Fruit fly (Drosophila melanogaster) whole organism, wandering third instar larva: ENCODE results near the gene CG46309.

Experiments
- Abd-B ChIP-seq: fragments of >200 bp; optimal IDR thresholded peaks from 2 replicates; lab custom pipeline; 2017; ENCODE audit warnings: missing biosample characterization, missing genetic modification characterization
- CG32264 ChIP-seq: fragments of 200-800 bp; sonication (Bioruptor generic); optimal IDR thresholded peaks from 2 replicates; lab custom pipeline; 2016; ENCODE audit warnings: missing biosample characterization, missing genetic modification characterization
- CG9705 ChIP-seq: fragments of 200-800 bp; sonication (Bioruptor generic); optimal IDR thresholded peaks from 2 replicates; lab custom pipeline; 2018; ENCODE audit warnings: missing biosample characterization, mild to moderate bottlenecking, missing genetic modification characterization
- Dfd ChIP-seq: fragments of >200 bp; optimal IDR thresholded peaks from 2 replicates; lab custom pipeline; 2017; ENCODE audit warnings: missing biosample characterization, missing genetic modification characterization
- Dif ChIP-seq: fragments of 200-275, 200-300 bp; sonication (Bioruptor generic); optimal IDR thresholded peaks from 2 replicates; lab custom pipeline; 2018; ENCODE audit warnings: missing biosample characterization, missing genetic modification characterization; ENCODE audit not compliant: partially characterized antibody
- GATAd ChIP-seq: sonication (Bioruptor generic); optimal IDR thresholded peaks from 2 replicates; lab custom pipeline; 2016; ENCODE audit warnings: missing biosample characterization, missing genetic modification characterization
- HLH106 ChIP-seq: fragments of 200-800 bp; optimal IDR thresholded peaks from 3 replicates; lab custom pipeline; 2019; ENCODE audit warnings: missing biosample characterization, mild to moderate bottlenecking, missing genetic modification characterization, moderate library complexity
- Hnf4 ChIP-seq: fragments of 200-800 bp; sonication (Bioruptor generic); optimal IDR thresholded peaks from 2 replicates; lab custom pipeline; 2016; ENCODE audit warnings: missing biosample characterization, mild to moderate bottlenecking, missing genetic modification characterization
- Hr78 ChIP-seq: fragments of >200 bp; optimal IDR thresholded peaks from 2 replicates; lab custom pipeline; 2017; ENCODE audit warnings: missing biosample characterization, missing genetic modification characterization
- Hr83 ChIP-seq: fragments of 200-300 bp; sonication (Bioruptor generic); optimal IDR thresholded peaks from 2 replicates; lab custom pipeline; 2016; ENCODE audit warnings: missing biosample characterization, mild to moderate bottlenecking, missing genetic modification characterization, moderate library complexity; ENCODE audit not compliant: poor library complexity, severe bottlenecking
- Jra ChIP-seq: sonication (Bioruptor generic); optimal IDR thresholded peaks from 2 replicates; lab custom pipeline; 2016; ENCODE audit warnings: missing biosample characterization, missing genetic modification characterization
- Mio ChIP-seq: sonication (Bioruptor generic); optimal IDR thresholded peaks from 2 replicates; lab custom pipeline; 2016; ENCODE audit warnings: missing biosample characterization, missing genetic modification characterization
- N ChIP-seq: fragments of >200 bp; optimal IDR thresholded peaks from 2 replicates; lab custom pipeline; 2018; ENCODE audit warnings: missing biosample characterization, missing external identifiers, missing genetic modification characterization
- OdsH ChIP-seq: fragments of 200-800 bp; sonication (Bioruptor generic); optimal IDR thresholded peaks from 2 replicates; lab custom pipeline; 2016; ENCODE audit warnings: missing biosample characterization, mild to moderate bottlenecking, missing genetic modification characterization
- Rel ChIP-seq, 2 experiments: fragments of 200-800 bp; sonication (Bioruptor generic) in 1 of 2; optimal IDR thresholded peaks; 2 replicates in 1 of 2; 3 replicates in 1 of 2; lab custom pipeline; 2016 to 2019; ENCODE audit warnings: mild to moderate bottlenecking in 2 of 2, missing biosample characterization in 2 of 2, missing genetic modification characterization in 2 of 2, moderate library complexity in 1 of 2
- Sp1 ChIP-seq: fragments of 200-800 bp; sonication (Bioruptor generic); optimal IDR thresholded peaks from 3 replicates; lab custom pipeline; 2019; ENCODE audit warnings: missing biosample characterization, mild to moderate bottlenecking, missing genetic modification characterization, moderate library complexity
- Vsx2 ChIP-seq: fragments of 200-300, 225-300 bp; sonication (Bioruptor generic); optimal IDR thresholded peaks from 2 replicates; lab custom pipeline; 2018; ENCODE audit warnings: missing biosample characterization, missing genetic modification characterization; ENCODE audit not compliant: partially characterized antibody
- br ChIP-seq: fragments of 200-800 bp; sonication (Bioruptor generic); optimal IDR thresholded peaks from 2 replicates; lab custom pipeline; 2016; ENCODE audit warnings: missing biosample characterization, missing genetic modification characterization
- dl ChIP-seq, 2 experiments: fragments of 175-275, 200-275 bp in 1 of 2; fragments of 200-275 bp in 1 of 2; sonication (Bioruptor generic); optimal IDR thresholded peaks; lab custom pipeline; 2018; ENCODE audit warnings: mild to moderate bottlenecking in 2 of 2, missing biosample characterization in 2 of 2, missing genetic modification characterization in 2 of 2, moderate library complexity in 2 of 2; ENCODE audit not compliant: partially characterized antibody in 2 of 2, insufficient read depth in 1 of 2
- dmrt93B ChIP-seq: fragments of 200-800 bp; sonication (Bioruptor generic); optimal IDR thresholded peaks from 2 replicates; lab custom pipeline; 2018; ENCODE audit warnings: missing biosample characterization, mild to moderate bottlenecking, missing genetic modification characterization
- dsf ChIP-seq: sonication (Bioruptor generic); optimal IDR thresholded peaks from 2 replicates; lab custom pipeline; 2016; ENCODE audit warnings: missing biosample characterization, missing genetic modification characterization, borderline replicate concordance
- ey ChIP-seq: fragments of 200-800 bp; sonication (Bioruptor generic); optimal IDR thresholded peaks from 2 replicates; lab custom pipeline; 2016; ENCODE audit warnings: missing biosample characterization, missing genetic modification characterization
- foxo ChIP-seq, 2 experiments: fragments of 200-800 bp; sonication (Bioruptor generic); optimal IDR thresholded peaks; 2 replicates in 1 of 2; 3 replicates in 1 of 2; lab custom pipeline; 2016 to 2017; ENCODE audit warnings: missing biosample characterization in 2 of 2, missing genetic modification characterization in 2 of 2
- fru ChIP-seq: fragments of 200-800 bp; sonication (Bioruptor generic); optimal IDR thresholded peaks from 3 replicates; lab custom pipeline; 2016; ENCODE audit warnings: missing biosample characterization, mild to moderate bottlenecking, missing genetic modification characterization
- h ChIP-seq: fragments of 200-800 bp; sonication (Bioruptor generic); optimal IDR thresholded peaks from 3 replicates; lab custom pipeline; 2016; ENCODE audit warnings: missing biosample characterization, mild to moderate bottlenecking, missing genetic modification characterization
- jim ChIP-seq: fragments of 175-275, 200-325 bp; sonication (Bioruptor generic); optimal IDR thresholded peaks from 2 replicates; lab custom pipeline; 2016; ENCODE audit warnings: missing biosample characterization, mild to moderate bottlenecking, missing genetic modification characterization
- lola ChIP-seq: fragments of >200 bp; optimal IDR thresholded peaks from 2 replicates; lab custom pipeline; 2017; ENCODE audit warnings: missing biosample characterization, missing genetic modification characterization
- pan ChIP-seq: fragments of >200 bp; optimal IDR thresholded peaks from 2 replicates; lab custom pipeline; 2017
- psq ChIP-seq: fragments of 200-800 bp; sonication (Bioruptor generic); optimal IDR thresholded peaks from 3 replicates; lab custom pipeline; 2017; ENCODE audit warnings: missing biosample characterization, mild to moderate bottlenecking, missing genetic modification characterization, moderate library complexity
- rgr ChIP-seq: fragments of 200-800 bp; sonication (Bioruptor generic); optimal IDR thresholded peaks from 3 replicates; lab custom pipeline; 2016; ENCODE audit warnings: missing biosample characterization, mild to moderate bottlenecking, missing genetic modification characterization
- sage ChIP-seq: fragments of 200-800 bp; sonication (Bioruptor generic); optimal IDR thresholded peaks from 2 replicates; lab custom pipeline; 2016; ENCODE audit warnings: missing biosample characterization, mild to moderate bottlenecking, missing genetic modification characterization
- sv ChIP-seq: fragments of 200-800 bp; sonication (Bioruptor generic); optimal IDR thresholded peaks from 3 replicates; lab custom pipeline; 2016; ENCODE audit warnings: missing biosample characterization, missing genetic modification characterization
- tai ChIP-seq: sonication (Bioruptor generic); optimal IDR thresholded peaks from 2 replicates; lab custom pipeline; 2016; ENCODE audit warnings: missing biosample characterization, missing genetic modification characterization
- usp ChIP-seq: fragments of >200 bp; optimal IDR thresholded peaks from 2 replicates; lab custom pipeline; 2017; ENCODE audit warnings: missing biosample characterization, missing genetic modification characterization
- woc ChIP-seq: sonication (Bioruptor generic); optimal IDR thresholded peaks from 2 replicates; lab custom pipeline; 2016; ENCODE audit warnings: missing biosample characterization, mild to moderate bottlenecking, missing genetic modification characterization

The CG46309 gene

dm6 chr2L:16251598-16252131 is at the start of gene CG46309:
CG46309 (minus strand) TSS chr2L:16251788.
- TF ChIP-seq dl (GFP tag; optimal IDR thresholded peaks at IDR 0.05; lab: Kevin White, UChicago; ENCODE audit: insufficient read depth in 1 of 2, partially characterized antibody in 2 of 2) = peak; percentile 43 to 77
- no peak for TF ChIP-seq Vsx2 (GFP tag; lab: Kevin White, UChicago)
- peak; percentile 60 for TF ChIP-seq ey
- no peak for TF ChIP-seq CG9705 (GFP tag; lab: Kevin White, UChicago)
- TF ChIP-seq sv = peak; percentile 19
- TF ChIP-seq OdsH (GFP tag; lab: Kevin White, UChicago) = peak; percentile 33
- TF ChIP-seq Jra = no peak
- TF ChIP-seq br = peak; percentile 49
- TF ChIP-seq CG32264 = no peak
- no peak for TF ChIP-seq lola (GFP tag; lab: Kevin White, UChicago)
- peak; percentile 82 for TF ChIP-seq Dif (GFP tag; lab: Kevin White, UChicago)
- TF ChIP-seq foxo (GFP tag; optimal IDR thresholded peaks at IDR 0.05; lab: Kevin White, UChicago) = peak in 1 of 2 experiments; percentile 49
- TF ChIP-seq pan (lab: Kevin White, UChicago) = no peak
- no peak for TF ChIP-seq HLH106 (tag; lab: Kevin White, UChicago)
- TF ChIP-seq psq (GFP tag; lab: Kevin White, UChicago) = peak; percentile 31
- peak; percentile 40 for TF ChIP-seq rgr (GFP tag; lab: Kevin White, UChicago)
- peak; percentile 23 for TF ChIP-seq Hnf4
- TF ChIP-seq woc = peak; percentile 42
- TF ChIP-seq fru = peak; percentile 85
- TF ChIP-seq h (GFP tag; lab: Kevin White, UChicago) = peak; percentile 54
- no peak for TF ChIP-seq usp (GFP tag; lab: Kevin White, UChicago)
- TF ChIP-seq N (GFP tag; lab: Kevin White, UChicago) = no peak

- TF ChIP-seq Dif (GFP tag; lab: Kevin White, UChicago) = peak; percentile 6
- TF ChIP-seq CG32264 = no peak
- TF ChIP-seq fru = no peak
- TF ChIP-seq Sp1 = peak; percentile 74
- TF ChIP-seq Hnf4 = peak; percentile 67
- peak; percentile 74 for TF ChIP-seq rgr (GFP tag; lab: Kevin White, UChicago)
- peak; percentile 81 for TF ChIP-seq HLH106 (tag; lab: Kevin White, UChicago)
- TF ChIP-seq psq (GFP tag; lab: Kevin White, UChicago) = peak; percentile 59
- no peak for TF ChIP-seq sage
- TF ChIP-seq GATAd (GFP tag; lab: Kevin White, UChicago) = no peak
- no peak for TF ChIP-seq tai (GFP tag; lab: Kevin White, UChicago)
- TF ChIP-seq dsf (GFP tag; lab: Kevin White, UChicago) = peak; percentile 31
- TF ChIP-seq sv = peak; percentile 66
- TF ChIP-seq Hr78 (GFP tag; lab: Kevin White, UChicago) = no peak
- TF ChIP-seq CG9705 (GFP tag; lab: Kevin White, UChicago) = peak; percentile 69
- no peak for TF ChIP-seq usp (GFP tag; lab: Kevin White, UChicago)
- TF ChIP-seq woc = peak; percentile 83
- TF ChIP-seq dmrt93B (GFP tag; lab: Kevin White, UChicago) = no peak
- TF ChIP-seq foxo (GFP tag; optimal IDR thresholded peaks at IDR 0.05; lab: Kevin White, UChicago) = peak in 1 of 2 experiments; percentile 81
- TF ChIP-seq OdsH (GFP tag; lab: Kevin White, UChicago) = peak; percentile 66
- TF ChIP-seq Mio (GFP tag; lab: Kevin White, UChicago) = no peak
- TF ChIP-seq Jra = peak; percentile 20
- no peak for TF ChIP-seq jim (GFP tag; lab: Kevin White, UChicago)
- TF ChIP-seq ey = peak; percentile 66
- no peak for TF ChIP-seq Dfd
- TF ChIP-seq Rel (GFP tag; optimal IDR thresholded peaks at IDR 0.05; lab: Kevin White, UChicago) = no peak
- peak; percentile 19 for TF ChIP-seq Rel (tag; optimal IDR thresholded peaks at IDR 0.05; lab: Kevin White, UChicago)
Observed at dm6 chr2L:16299466-16300311, 48.1 kb upstream of the CG46309 start, which contains the start of the genes heix and CG17328. heix (minus strand) TSS chr2L:16299858. CG17328 (plus strand) TSS chr2L:16299943.

dm6 chr2L:16293703-16294233 is 42.2 kb upstream of the CG46309 start, which contains the start of gene Cyp303a1:
Cyp303a1 (plus strand) TSS chr2L:16294183.
- TF ChIP-seq sage (no peak), N (GFP tag; lab: Kevin White, UChicago) (no peak), Abd-B (GFP tag; lab: Kevin White, UChicago) (no peak), HLH106 (tag; lab: Kevin White, UChicago) (no peak), psq (GFP tag; lab: Kevin White, UChicago) (no peak), ey (no peak), Dif (GFP tag; lab: Kevin White, UChicago) (no peak), Hr83 (GFP tag; lab: Kevin White, UChicago) (no peak), Sp1 (no peak)
